Worm (Caenorhabditis elegans): Measurements from ENCODE around the gene F35D2.1.

Gene F35D2.1

ce11 chrII:7528210-7528609 is 47.5 kb upstream of the F35D2.1 start (continued):
- TF ChIP-seq lsy-2 (tag; optimal IDR thresholded peaks at IDR 0.05) = no peak
- TF ChIP-seq F44E2.7 (GFP tag; IDR thresholded peaks at IDR 0.05) = no peak
- TF ChIP-seq dve-1 (tag; optimal IDR thresholded peaks at IDR 0.05; ENCODE audit: insufficient read depth) = peak; percentile 93
- no peak for TF ChIP-seq nhr-10 (tag; optimal IDR thresholded peaks at IDR 0.05)
- TF ChIP-seq ces-1 (GFP tag; optimal IDR thresholded peaks at IDR 0.05) = no peak
- peak; percentile 94 for TF ChIP-seq nhr-48 (tag; optimal IDR thresholded peaks at IDR 0.05)
- TF ChIP-seq egl-27 (tag; optimal IDR thresholded peaks at IDR 0.05) = no peak
- TF ChIP-seq spr-1 (tag; optimal IDR thresholded peaks at IDR 0.05) = no peak
- no peak for TF ChIP-seq F49E8.2 (tag; optimal IDR thresholded peaks at IDR 0.05; ENCODE audit: borderline replicate concordance)
- peak in 1 of 2 experiments; percentile 79 for TF ChIP-seq mdl-1 (tag; optimal IDR thresholded peaks at IDR 0.05)
- no peak for TF ChIP-seq lin-39 (tag; optimal IDR thresholded peaks at IDR 0.05)
- TF ChIP-seq madf-9 (GFP tag; conservative IDR thresholded peaks at IDR 0.05) = no peak
- no peak for TF ChIP-seq nhr-102 (tag; optimal IDR thresholded peaks at IDR 0.05)
- TF ChIP-seq zip-11 (GFP tag; IDR thresholded peaks at IDR 0.05) = no peak
- TF ChIP-seq ceh-82 (tag; optimal IDR thresholded peaks at IDR 0.05) = no peak
- peak; percentile 78 for TF ChIP-seq mxl-3 (GFP tag; optimal IDR thresholded peaks at IDR 0.05)
- no peak for TF ChIP-seq arid-1 (GFP tag; conservative IDR thresholded peaks at IDR 0.05)
- TF ChIP-seq mes-2 (tag; optimal IDR thresholded peaks at IDR 0.05; ENCODE audit: poor library complexity, severe bottlenecking) = no peak
- TF ChIP-seq unc-62 (GFP tag; optimal IDR thresholded peaks at IDR 0.05 in 1 of 2) = peak in 1 of 2 experiments; percentile 4
- TF ChIP-seq unc-62 (tag; optimal IDR thresholded peaks at IDR 0.05) = no peak
- no peak for TF ChIP-seq ama-1 (optimal IDR thresholded peaks at IDR 0.05)
- TF ChIP-seq fos-1 (tag; optimal IDR thresholded peaks at IDR 0.05) = no peak
- TF ChIP-seq snpc-1.2 (GFP tag; IDR thresholded peaks at IDR 0.05) = no peak
- peak; percentile 97 for TF ChIP-seq mxl-2 (GFP tag; conservative IDR thresholded peaks at IDR 0.05)
- no peak for TF ChIP-seq duxl-1 (tag; optimal IDR thresholded peaks at IDR 0.05; ENCODE audit: poor library complexity)
- peak; percentile 53 for TF ChIP-seq nhr-6 (tag; optimal IDR thresholded peaks at IDR 0.05)
- peak; percentile 81 for TF ChIP-seq cey-2 (tag; optimal IDR thresholded peaks at IDR 0.05; ENCODE audit: borderline replicate concordance, insufficient read depth)
- TF ChIP-seq unc-130 (GFP tag; optimal IDR thresholded peaks at IDR 0.05) = no peak
- no peak for TF ChIP-seq ceh-32 (tag; optimal IDR thresholded peaks at IDR 0.05; ENCODE audit: poor library complexity)
- TF ChIP-seq dmd-6 (GFP tag; IDR thresholded peaks at IDR 0.05) = peak; percentile 99
- TF ChIP-seq F10B5.3 (tag; optimal IDR thresholded peaks at IDR 0.05) = no peak
- peak; percentile 90 for TF ChIP-seq php-3 (GFP tag; IDR thresholded peaks at IDR 0.05)
- TF ChIP-seq mep-1 (tag; optimal IDR thresholded peaks at IDR 0.05) = no peak
- TF ChIP-seq ZK337.2 (GFP tag; IDR thresholded peaks at IDR 0.05) = no peak
- no peak for TF ChIP-seq ZK546.5 (tag; optimal IDR thresholded peaks at IDR 0.05)
- no peak for TF ChIP-seq nhr-42 (GFP tag; IDR thresholded peaks at IDR 0.05)
- TF ChIP-seq hif-1 (tag; optimal IDR thresholded peaks at IDR 0.05) = no peak
- no peak for TF ChIP-seq aly-2 (tag; optimal IDR thresholded peaks at IDR 0.05)
- TF ChIP-seq daf-8 (GFP tag; IDR thresholded peaks at IDR 0.05) = no peak
- TF ChIP-seq set-16 (GFP tag; IDR thresholded peaks at IDR 0.05) = no peak
- no peak for TF ChIP-seq dmd-9 (GFP tag; IDR thresholded peaks at IDR 0.05)
- no peak for TF ChIP-seq zfp-2 (tag; optimal IDR thresholded peaks at IDR 0.05)
- TF ChIP-seq Y105C5A.15 (GFP tag; IDR thresholded peaks at IDR 0.05) = no peak
- no peak for TF ChIP-seq sdz-12 (GFP tag; optimal IDR thresholded peaks at IDR 0.05)
- no peak for TF ChIP-seq Y5F2A.4 (GFP tag; optimal IDR thresholded peaks at IDR 0.05)
- peak; percentile 89 for TF ChIP-seq lin-1 (GFP tag; IDR thresholded peaks at IDR 0.05)
- peak; percentile 98 for TF ChIP-seq aha-1 (tag)
- no peak for TF ChIP-seq egl-43 (GFP tag; IDR thresholded peaks at IDR 0.05)
- TF ChIP-seq fkh-10 (GFP tag; optimal IDR thresholded peaks at IDR 0.05) = no peak
- no peak for TF ChIP-seq daf-12 (tag; optimal IDR thresholded peaks at IDR 0.05)
- TF ChIP-seq ceh-44 (GFP tag; IDR thresholded peaks at IDR 0.05) = no peak
- TF ChIP-seq attf-4 (tag; optimal IDR thresholded peaks at IDR 0.05) = no peak
